Fruit fly (Drosophila melanogaster) whole organism, pupa: ENCODE results near the gene Fancl.

ENCODE experiments used
- CG13204 ChIP-seq: fragments of 200-800 bp; sonication (Bioruptor generic); optimal IDR thresholded peaks from 2 replicates; lab custom pipeline; 2018; ENCODE audit warnings: missing biosample characterization, mild to moderate bottlenecking, missing genetic modification characterization, moderate library complexity
- CG14655 ChIP-seq: fragments of 200-800 bp; sonication (Bioruptor generic); optimal IDR thresholded peaks from 3 replicates; lab custom pipeline; 2017; ENCODE audit warnings: mild to moderate bottlenecking, missing biosample characterization, missing genetic modification reagents, missing genetic modification characterization
- CG17806 ChIP-seq: fragments of 200-800 bp; sonication (Bioruptor generic); optimal IDR thresholded peaks from 2 replicates; lab custom pipeline; 2018; ENCODE audit warnings: missing biosample characterization, mild to moderate bottlenecking, missing genetic modification characterization, moderate library complexity
- CG34367 ChIP-seq: fragments of 200-800 bp; sonication (Bioruptor generic); optimal IDR thresholded peaks from 2 replicates; lab custom pipeline; 2018; ENCODE audit warnings: missing biosample characterization, mild to moderate bottlenecking, missing genetic modification characterization
- EcR ChIP-seq: fragments of 200-800 bp; sonication (Bioruptor generic); optimal IDR thresholded peaks from 3 replicates; lab custom pipeline; 2019; ENCODE audit warnings: missing biosample characterization, missing genetic modification characterization, mild to moderate bottlenecking, moderate library complexity, missing genetic modification reagents
- Ets98B ChIP-seq: fragments of 200-800 bp; sonication (Bioruptor generic); IDR thresholded peaks from 2 replicates; pipeline ENCODE4 v1.3.6; 2022; ENCODE audit warnings: missing biosample characterization, missing genetic modification characterization
- fd96Ca ChIP-seq: fragments of 200-800 bp; sonication (Bioruptor generic); IDR thresholded peaks from 3 replicates; pipeline ENCODE4 v1.3.6; 2022; ENCODE audit warnings: missing biosample characterization, missing genetic modification characterization
- gl ChIP-seq: fragments of 200-800 bp; sonication (Bioruptor generic); optimal IDR thresholded peaks from 2 replicates; lab custom pipeline; 2018; ENCODE audit warnings: missing biosample characterization, mild to moderate bottlenecking, missing genetic modification characterization

- TF ChIP-seq EcR (GFP tag; lab: Kevin White, UChicago) (peak; percentile 32), Ets98B (GFP tag; lab: Robert Waterston, UW) (peak; percentile 85), fd96Ca (no peak), CG14655 (peak; percentile 54), CG13204 (GFP tag; lab: Kevin White, UChicago) (no peak), CG17806 (tag; lab: Kevin White, UChicago) (peak; percentile 81), CG34367 (tag; lab: Kevin White, UChicago) (peak; percentile 78), gl (tag; lab: Kevin White, UChicago) (peak; percentile 37)
Measured at dm6 chr3R:10079267-10079987, 26.8 kb upstream of the Fancl start.
